Worm (Caenorhabditis elegans) whole organism, L3 larva: Measurements from ENCODE around the gene fbxb-35.
"Not testable (repeated sequence)": the region's sequence is repeated elsewhere in the genome, so short reads cannot be mapped to it uniquely, and the experiment has no call there.

Source experiments
- ZK546.5 ChIP-seq: sonication (generic microtip); optimal IDR thresholded peaks from 2 replicates; lab custom pipeline; 2017; ENCODE audit warnings: missing biosample characterization, missing genetic modification characterization
- ama-1 ChIP-seq: fragments of 150-350 bp; optimal IDR thresholded peaks from 2 replicates; lab custom pipeline; 2018
- ceh-16 ChIP-seq: sonication (generic microtip); optimal IDR thresholded peaks from 2 replicates; lab custom pipeline; 2017; ENCODE audit warnings: missing biosample characterization, missing genetic modification characterization
- ceh-9 ChIP-seq: sonication (generic microtip); optimal IDR thresholded peaks from 2 replicates; lab custom pipeline; 2018; ENCODE audit warnings: missing biosample characterization, missing genetic modification characterization
- elt-1 ChIP-seq: fragments of 150-350 bp; optimal IDR thresholded peaks from 2 replicates; lab custom pipeline; 2014; ENCODE audit warnings: missing biosample characterization, missing genetic modification characterization
- elt-3 ChIP-seq, 3 experiments: fragments of 150-350 bp in 1 of 3; sonication (generic microtip) in 2 of 3; optimal IDR thresholded peaks; 2 replicates in 2 of 3; 4 replicates in 1 of 3; lab custom pipeline; 2014 to 2017; ENCODE audit warnings: missing biosample characterization in 3 of 3, missing genetic modification characterization in 3 of 3
- lin-39 ChIP-seq: fragments of 150-350 bp; optimal IDR thresholded peaks from 2 replicates; lab custom pipeline; 2018; ENCODE audit warnings: missing biosample characterization, missing genetic modification reagents, missing genetic modification characterization
- nhr-25 ChIP-seq: sonication (generic microtip); optimal IDR thresholded peaks from 2 replicates; lab custom pipeline; 2017; ENCODE audit warnings: missing biosample characterization, missing genetic modification characterization
- nhr-76 ChIP-seq: fragments of 150-350 bp; sonication (generic microtip); optimal IDR thresholded peaks from 5 replicates; lab custom pipeline; 2014; ENCODE audit warnings: missing biosample characterization, missing genetic modification characterization
- sea-2 ChIP-seq: fragments of 150-350 bp; sonication (generic microtip); optimal IDR thresholded peaks from 4 replicates; lab custom pipeline; 2014; ENCODE audit warnings: missing biosample characterization, missing genetic modification reagents, missing genetic modification characterization

DNA sequence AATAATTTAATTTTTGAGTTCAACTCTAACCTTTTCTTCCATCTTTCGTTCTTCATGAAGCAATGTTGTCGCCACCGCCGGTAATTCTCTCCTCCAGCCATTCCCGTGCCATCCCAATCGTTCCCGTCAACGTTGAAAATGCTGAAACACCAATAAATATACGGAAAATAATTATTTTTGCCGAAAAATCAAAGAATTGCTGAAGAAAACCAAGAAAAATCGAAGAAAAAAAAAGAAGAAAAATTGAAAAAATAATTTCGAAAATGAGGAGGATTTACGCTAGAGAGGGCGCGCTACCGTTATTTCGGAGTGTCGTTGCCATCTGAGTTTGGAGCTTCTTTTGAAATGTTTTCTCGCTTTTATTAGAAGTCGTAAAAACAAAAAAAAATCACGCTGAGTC lies 28.0 kb upstream of the fbxb-35 start, which contains the start of gene cya-2:
- TF ChIP-seq sea-2 (GFP tag; lab: Kevin White, UChicago); ZK546.5 (tag; lab: Kevin White, UChicago); nhr-76; nhr-25 (tag; lab: Kevin White, UChicago); ceh-16 (tag; lab: Kevin White, UChicago); ceh-9 (tag; lab: Kevin White, UChicago); ama-1 (lab: Kevin White, UChicago); lin-39 (tag; lab: Kevin White, UChicago); elt-3 (tag; optimal IDR thresholded peaks at IDR 0.05; lab: Kevin White, UChicago); elt-1 (tag; lab: Kevin White, UChicago): not testable (repeated sequence)
